Fruit fly (Drosophila melanogaster): ENCODE results near the gene CG10877.
A peak's percentile ranks its signal among the peaks of the same experiment; 100 is the strongest.

Gene CG10877

DNA sequence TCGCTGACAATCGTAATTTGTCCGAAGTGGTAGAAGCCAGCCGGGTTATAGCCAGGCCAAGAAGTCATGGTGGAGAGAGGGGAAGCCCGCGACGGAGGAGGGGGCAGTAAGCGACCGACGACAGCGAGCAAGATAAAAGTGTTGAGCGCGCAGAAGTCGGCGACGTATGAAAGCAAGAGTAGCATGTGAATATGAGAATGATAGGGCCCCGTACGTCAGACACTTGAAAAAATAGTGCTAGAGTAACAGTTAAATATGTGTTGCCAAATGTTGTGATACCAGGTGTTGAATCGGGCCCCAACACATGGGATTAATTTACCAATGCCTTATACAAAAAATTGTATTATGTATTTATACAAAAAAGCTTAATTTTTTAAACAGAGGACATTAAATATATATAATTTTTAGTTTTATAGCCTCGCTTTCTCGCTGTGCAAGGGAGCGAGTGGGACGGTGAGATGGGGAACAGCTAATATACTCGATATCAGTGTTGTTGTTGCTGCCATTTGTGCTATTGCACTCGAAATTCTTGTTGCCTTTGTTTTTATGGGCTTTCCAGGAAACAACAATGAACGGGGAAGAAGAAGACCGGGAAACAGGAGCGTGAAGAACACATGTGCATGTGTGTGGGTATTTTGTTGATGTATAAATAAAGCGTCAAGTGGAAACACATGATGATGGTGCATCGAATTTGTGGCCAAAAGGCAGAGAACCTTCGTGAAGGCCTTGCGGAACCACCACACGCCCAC is 13.8 kb downstream of the CG10877 start (continued):
- TF ChIP-seq fru (optimal IDR thresholded peaks at IDR 0.05) (no peak), ERR (GFP tag; optimal IDR thresholded peaks at IDR 0.05) (no peak), nerfin-2 (GFP tag; IDR thresholded peaks at IDR 0.05; ENCODE audit: partially characterized antibody) (no peak), B-H1 (GFP tag; IDR thresholded peaks at IDR 0.05) (peak; percentile 75), Spps (tag; optimal IDR thresholded peaks at IDR 0.05) (peak; percentile 62), Kr (GFP tag; optimal IDR thresholded peaks at IDR 0.05) (no peak), Hr39 (optimal IDR thresholded peaks at IDR 0.05) (no peak), E2f1 (GFP tag; IDR thresholded peaks at IDR 0.05) (peak; percentile 75), CG14441 (GFP tag; IDR thresholded peaks at IDR 0.05) (peak; percentile 80), eyg (GFP tag; optimal IDR thresholded peaks at IDR 0.05) (peak; percentile 4), cas (GFP tag; IDR thresholded peaks at IDR 0.05) (peak; percentile 25; the same call in 1 of the 2 replicates), NfI (GFP tag; optimal IDR thresholded peaks at IDR 0.05) (peak; percentile 88), ase (GFP tag; IDR thresholded peaks at IDR 0.05) (peak; percentile 70; the same call in 2 of the 3 replicates), CG2712 (tag; optimal IDR thresholded peaks at IDR 0.05) (peak; percentile 93), CG9437 (GFP tag; optimal IDR thresholded peaks at IDR 0.05) (peak; percentile 71), sens-2 (GFP tag; IDR thresholded peaks at IDR 0.05) (peak; percentile 69; the same call in 1 of the 2 replicates), yki (optimal IDR thresholded peaks at IDR 0.05) (no peak), Chrac-16 (GFP tag; optimal IDR thresholded peaks at IDR 0.05) (peak; percentile 70), Hmx (GFP tag; optimal IDR thresholded peaks at IDR 0.05) (no peak), CG9215 (GFP tag; IDR thresholded peaks at IDR 0.05) (peak; percentile 74), NC2β (GFP tag; optimal IDR thresholded peaks at IDR 0.05) (no peak), ara (GFP tag; IDR thresholded peaks at IDR 0.05) (peak; percentile 84), Oli (tag; optimal IDR thresholded peaks at IDR 0.05) (peak; percentile 87), CG8281 (tag; optimal IDR thresholded peaks at IDR 0.05) (peak; percentile 65), NK7.1 (GFP tag; optimal IDR thresholded peaks at IDR 0.05) (no peak), Ets97D (GFP tag; optimal IDR thresholded peaks at IDR 0.05) (peak; percentile 8), Poxn (GFP tag; IDR thresholded peaks at IDR 0.05) (0 out of 2 replicates have a peak, but pooled peaks have one; percentile 39), Adf1 (GFP tag; IDR thresholded peaks at IDR 0.05) (peak; percentile 75), CG4730 (GFP tag; IDR thresholded peaks at IDR 0.05) (peak; percentile 81), Mes4 (GFP tag; optimal IDR thresholded peaks at IDR 0.05) (peak; percentile 16), Rx (GFP tag; IDR thresholded peaks at IDR 0.05) (peak; percentile 73), hkb (optimal IDR thresholded peaks at IDR 0.05) (no peak), hkb (GFP tag; IDR thresholded peaks at IDR 0.05) (peak; percentile 85), Hey (tag; optimal IDR thresholded peaks at IDR 0.05) (peak; percentile 96), CG17568 (GFP tag; optimal IDR thresholded peaks at IDR 0.05) (peak; percentile 74), ems (GFP tag; optimal IDR thresholded peaks at IDR 0.05) (peak; percentile 63), CG11093 (GFP tag; IDR thresholded peaks at IDR 0.05) (peak; percentile 67; the same call in 2 of the 3 replicates), CG7372 (GFP tag; IDR thresholded peaks at IDR 0.05) (peak; percentile 77), bbx (GFP tag; IDR thresholded peaks at IDR 0.05; ENCODE audit: partially characterized antibody) (no peak), mam (GFP tag; optimal IDR thresholded peaks at IDR 0.05) (peak; percentile 59), CG6813 (GFP tag; optimal IDR thresholded peaks at IDR 0.05) (peak; percentile 78), zen (tag; optimal IDR thresholded peaks at IDR 0.05) (peak; percentile 64), CG1832 (GFP tag; optimal IDR thresholded peaks at IDR 0.05) (no peak), CG7786 (GFP tag; optimal IDR thresholded peaks at IDR 0.05) (peak; percentile 37), twi (tag; optimal IDR thresholded peaks at IDR 0.05) (peak; percentile 99), ewg (GFP tag; optimal IDR thresholded peaks at IDR 0.05) (peak; percentile 68), gt (GFP tag; IDR thresholded peaks at IDR 0.05) (peak; percentile 40; the same call in 1 of the 2 replicates), Lhr (GFP tag; optimal IDR thresholded peaks at IDR 0.05) (peak; percentile 65), NC2α (GFP tag; optimal IDR thresholded peaks at IDR 0.05) (no peak), CG8924 (tag; optimal IDR thresholded peaks at IDR 0.05) (peak; percentile 86), CG1647 (GFP tag; optimal IDR thresholded peaks at IDR 0.05) (peak; percentile 1), ro (GFP tag; IDR thresholded peaks at IDR 0.05) (peak; percentile 63)
